Worm (Caenorhabditis elegans) whole organism, L1 larva: ENCODE data around the gene E04D5.5.

Source experiments
- C16A3.4 ChIP-seq: fragments of 150-350 bp; optimal IDR thresholded peaks from 2 replicates; lab custom pipeline; 2014; ENCODE audit warnings: missing biosample characterization, missing genetic modification characterization
- F16B12.6 ChIP-seq: fragments of 150-350 bp; optimal IDR thresholded peaks from 2 replicates; lab custom pipeline; 2014; ENCODE audit warnings: missing biosample characterization, missing genetic modification characterization
- aha-1 ChIP-seq: fragments of 150-350 bp; optimal IDR thresholded peaks from 2 replicates; lab custom pipeline; 2014; ENCODE audit warnings: missing biosample characterization, missing genetic modification characterization
- alr-1 ChIP-seq: fragments of 200-800 bp; sonication (Bioruptor generic); optimal IDR thresholded peaks from 2 replicates; lab custom pipeline; 2018; ENCODE audit warnings: borderline replicate concordance, mild to moderate bottlenecking, missing genetic modification characterization, missing compliant biosample characterization
- aly-2 ChIP-seq: fragments of 150-350 bp; optimal IDR thresholded peaks from 2 replicates; lab custom pipeline; 2014; ENCODE audit warnings: missing biosample characterization, missing genetic modification characterization
- blmp-1 ChIP-seq: fragments of 150-350 bp; optimal IDR thresholded peaks from 2 replicates; lab custom pipeline; 2014; ENCODE audit warnings: missing biosample characterization, missing genetic modification characterization
- ceh-63 ChIP-seq: fragments of 200-800 bp; sonication (Bioruptor generic); optimal IDR thresholded peaks from 2 replicates; lab custom pipeline; 2018; ENCODE audit warnings: mild to moderate bottlenecking, missing genetic modification characterization, missing compliant biosample characterization
- efl-3 ChIP-seq: fragments of 200-800 bp; sonication (Bioruptor generic); optimal IDR thresholded peaks from 2 replicates; lab custom pipeline; 2018; ENCODE audit warnings: mild to moderate bottlenecking, missing genetic modification characterization, missing compliant biosample characterization
- fkh-8 ChIP-seq: sonication (generic microtip); optimal IDR thresholded peaks from 2 replicates; lab custom pipeline; 2016; ENCODE audit warnings: mild to moderate bottlenecking, missing genetic modification characterization, missing compliant biosample characterization
- hlh-17 ChIP-seq: fragments of 200-800 bp; sonication (Bioruptor generic); optimal IDR thresholded peaks from 2 replicates; lab custom pipeline; 2018; ENCODE audit warnings: missing genetic modification characterization, mild to moderate bottlenecking, missing compliant biosample characterization, moderate library complexity, borderline replicate concordance
- irx-1 ChIP-seq: sonication (generic microtip); optimal IDR thresholded peaks from 2 replicates; lab custom pipeline; 2016; ENCODE audit warnings: missing genetic modification characterization, missing compliant biosample characterization
- lin-13 ChIP-seq: fragments of 150-350 bp; optimal IDR thresholded peaks from 2 replicates; lab custom pipeline; 2014; ENCODE audit warnings: missing biosample characterization, missing genetic modification reagents, missing genetic modification characterization
- lin-35 ChIP-seq, 2 experiments: fragments of 150-350 bp; optimal IDR thresholded peaks; 2 replicates each; lab custom pipeline; 2014; ENCODE audit warnings: missing biosample characterization in 2 of 2, missing genetic modification characterization in 2 of 2, missing genetic modification reagents in 2 of 2
- lin-39 ChIP-seq: fragments of 150-350 bp; optimal IDR thresholded peaks from 2 replicates; lab custom pipeline; 2014; ENCODE audit warnings: missing biosample characterization, missing genetic modification reagents, missing genetic modification characterization
- lsy-2 ChIP-seq, 2 experiments: fragments of 150-350 bp; optimal IDR thresholded peaks; 2 replicates each; lab custom pipeline; 2014; ENCODE audit warnings: missing biosample characterization in 2 of 2, missing genetic modification characterization in 2 of 2
- mef-2 ChIP-seq: fragments of 150-350 bp; optimal IDR thresholded peaks from 2 replicates; lab custom pipeline; 2014; ENCODE audit warnings: missing biosample characterization, missing genetic modification characterization
- mep-1 ChIP-seq: fragments of 150-350 bp; optimal IDR thresholded peaks from 2 replicates; lab custom pipeline; 2014; ENCODE audit warnings: missing biosample characterization, missing genetic modification characterization
- nhr-11 ChIP-seq: fragments of 150-350 bp; optimal IDR thresholded peaks from 2 replicates; lab custom pipeline; 2014; ENCODE audit warnings: missing biosample characterization, missing genetic modification characterization
- nhr-12 ChIP-seq: sonication (generic microtip); optimal IDR thresholded peaks from 2 replicates; lab custom pipeline; 2017; ENCODE audit warnings: missing biosample characterization, missing genetic modification characterization
- nhr-19 ChIP-seq: fragments of 200-800 bp; sonication (Bioruptor generic); conservative IDR thresholded peaks from 2 replicates; pipeline ENCODE4 v1.3.6; 2022; ENCODE audit warnings: missing genetic modification characterization, missing compliant biosample characterization
- nhr-28 ChIP-seq: fragments of 150-350 bp; optimal IDR thresholded peaks from 2 replicates; lab custom pipeline; 2014; ENCODE audit warnings: missing biosample characterization, missing genetic modification characterization
- nhr-84 ChIP-seq: sonication (generic microtip); optimal IDR thresholded peaks from 2 replicates; lab custom pipeline; 2017; ENCODE audit warnings: missing biosample characterization, missing genetic modification characterization
- nhr-90 ChIP-seq: sonication (generic microtip); optimal IDR thresholded peaks from 2 replicates; lab custom pipeline; 2016; ENCODE audit warnings: mild to moderate bottlenecking, missing genetic modification characterization, missing compliant biosample characterization; ENCODE audit not compliant: poor library complexity
- pag-3 ChIP-seq: sonication (generic microtip); optimal IDR thresholded peaks from 2 replicates; lab custom pipeline; 2017; ENCODE audit warnings: missing genetic modification characterization, mild to moderate bottlenecking, missing compliant biosample characterization, antibody characterized with exemption, borderline replicate concordance; ENCODE audit not compliant: insufficient read depth
- pax-3 ChIP-seq: fragments of 200-800 bp; sonication (Bioruptor generic); optimal IDR thresholded peaks from 2 replicates; lab custom pipeline; 2018; ENCODE audit warnings: mild to moderate bottlenecking, missing genetic modification characterization, moderate library complexity, missing compliant biosample characterization
- sup-37 ChIP-seq: fragments of 200-800 bp; sonication (Bioruptor generic); optimal IDR thresholded peaks from 2 replicates; lab custom pipeline; 2018; ENCODE audit warnings: mild to moderate bottlenecking, missing genetic modification characterization, missing compliant biosample characterization
- tbx-2 ChIP-seq: sonication (generic microtip); optimal IDR thresholded peaks from 2 replicates; lab custom pipeline; 2016; ENCODE audit warnings: missing genetic modification characterization, missing compliant biosample characterization
- vab-15 ChIP-seq: sonication (generic microtip); optimal IDR thresholded peaks from 2 replicates; lab custom pipeline; 2017; ENCODE audit warnings: missing genotype, mild to moderate bottlenecking, missing genetic modification characterization, missing compliant biosample characterization
- zip-4 ChIP-seq: fragments of 200-800 bp; sonication (Bioruptor generic); optimal IDR thresholded peaks from 2 replicates; lab custom pipeline; 2018; ENCODE audit warnings: mild to moderate bottlenecking, missing genetic modification characterization, moderate library complexity, missing compliant biosample characterization
- ztf-4 ChIP-seq: fragments of 150-350 bp; optimal IDR thresholded peaks from 2 replicates; lab custom pipeline; 2014; ENCODE audit warnings: missing biosample characterization, missing genetic modification characterization

The E04D5.5 gene

ce11 chrII:10450335-10450734, 39.2 kb downstream of the E04D5.5 start (continued):
- TF ChIP-seq lin-13 (GFP tag; lab: Kevin White, UChicago) = no peak
- TF ChIP-seq sup-37 (GFP tag; lab: Kevin White, UChicago) = no peak
- no peak for TF ChIP-seq pag-3 (tag; lab: Kevin White, UChicago)
- no peak for TF ChIP-seq ztf-4
- TF ChIP-seq efl-3 = no peak
- no peak for TF ChIP-seq lin-39
- TF ChIP-seq nhr-90 = peak; percentile 35
- no peak for TF ChIP-seq zip-4
- TF ChIP-seq tbx-2 (tag; lab: Kevin White, UChicago) = peak; percentile 11

- TF ChIP-seq nhr-84 (tag; lab: Kevin White, UChicago) (no peak), F16B12.6 (tag; lab: Kevin White, UChicago) (no peak), mep-1 (no peak), mef-2 (tag; lab: Kevin White, UChicago) (no peak), ceh-63 (no peak), nhr-12 (tag; lab: Kevin White, UChicago) (no peak), lin-13 (GFP tag; lab: Kevin White, UChicago) (no peak), lin-35 (GFP tag; optimal IDR thresholded peaks at IDR 0.05; lab: Kevin White, UChicago) (no peak), pag-3 (tag; lab: Kevin White, UChicago) (no peak), nhr-28 (no peak), nhr-11 (tag; lab: Kevin White, UChicago) (no peak), aly-2 (tag; lab: Kevin White, UChicago) (no peak)
- TF ChIP-seq, all 84 proteins: peak for 0
These were observed 41.5 kb downstream of the E04D5.5 start, which contains the start of gene ZK673.4 for ce11 chrII:10452620-10453019. Gene ZK673.4, plus strand, starts transcription at chrII:10452920.

ce11 chrII:10456979-10457378, 45.9 kb downstream of the E04D5.5 start, which contains the start of gene ZK673.11:
Gene ZK673.11, plus strand, starts transcription at chrII:10457279.
- TF ChIP-seq lsy-2 (tag; optimal IDR thresholded peaks at IDR 0.05; lab: Kevin White, UChicago) = no peak
- no peak for TF ChIP-seq alr-1 (tag; lab: Kevin White, UChicago)
- no peak for TF ChIP-seq pax-3 (tag; lab: Kevin White, UChicago)
- no peak for TF ChIP-seq ceh-63
- TF ChIP-seq vab-15 (tag; lab: Kevin White, UChicago) = no peak
- no peak for TF ChIP-seq blmp-1 (tag; lab: Kevin White, UChicago)
- no peak for TF ChIP-seq aha-1 (tag; lab: Kevin White, UChicago)
- TF ChIP-seq mep-1 = no peak
- TF ChIP-seq irx-1 (tag; lab: Kevin White, UChicago) = no peak
- TF ChIP-seq hlh-17 (GFP tag; lab: Kevin White, UChicago) = no peak
- no peak for TF ChIP-seq fkh-8 (tag; lab: Kevin White, UChicago)
- no peak for TF ChIP-seq C16A3.4 (tag; lab: Kevin White, UChicago)

- TF ChIP-seq irx-1 (tag; lab: Kevin White, UChicago) (no peak), nhr-19 (GFP tag; lab: Robert Waterston, UW) (no peak)
These were observed 50.1 kb downstream of the E04D5.5 start, which contains the start of gene ZK673.5 for ce11 chrII:10461207-10461606. Gene ZK673.5, plus strand, starts transcription at chrII:10461507.
